Worm (Caenorhabditis elegans): ENCODE measurements around the gene C02E7.8.
A peak's percentile ranks its signal among the peaks of the same experiment; 100 is the strongest.

C02E7.8 gene

ce11 chrV:4914879-4915278 lies 5.7 kb downstream of the C02E7.8 start, which contains the start of gene H23N18.6:
Gene H23N18.6 (minus strand): TSS chrV:4915079.
- peak; percentile 75 for TF ChIP-seq elt-2 (tag; optimal IDR thresholded peaks at IDR 0.05)
- peak; percentile 38 for TF ChIP-seq tlp-1 (tag; optimal IDR thresholded peaks at IDR 0.05)
- TF ChIP-seq aha-1 (tag; optimal IDR thresholded peaks at IDR 0.05) = no peak
- no peak for TF ChIP-seq hpl-2 (GFP tag; optimal IDR thresholded peaks at IDR 0.05)

DNA sequence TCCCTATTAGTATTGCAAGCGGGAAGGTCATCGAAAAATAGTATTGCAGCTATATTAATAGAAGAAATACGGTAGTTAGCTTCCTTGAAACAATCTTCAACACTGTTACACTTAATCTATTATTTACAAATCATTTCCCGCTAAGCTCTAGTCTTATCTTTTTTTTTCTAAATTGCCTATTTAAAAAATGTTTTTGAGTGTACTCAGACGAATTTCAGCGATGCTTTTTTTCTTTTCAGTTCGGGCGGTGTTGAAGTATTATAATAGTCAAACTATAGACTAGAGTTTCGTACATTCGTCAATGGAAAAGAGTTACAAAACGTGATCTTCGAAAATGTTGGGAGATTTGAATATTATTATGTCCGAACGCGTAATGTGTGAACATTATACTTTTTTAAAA lies 6.7 kb downstream of the C02E7.8 start:
- no peak for TF ChIP-seq nhr-12 (tag; optimal IDR thresholded peaks at IDR 0.05)
- no peak for TF ChIP-seq hlh-17 (GFP tag; optimal IDR thresholded peaks at IDR 0.05; ENCODE audit: borderline replicate concordance)
- no peak for TF ChIP-seq dsc-1 (tag; optimal IDR thresholded peaks at IDR 0.05)
- TF ChIP-seq fkh-10 (GFP tag; optimal IDR thresholded peaks at IDR 0.05) = no peak
- no peak for TF ChIP-seq snpc-4 (tag; optimal IDR thresholded peaks at IDR 0.05)
- TF ChIP-seq sox-4 (tag; optimal IDR thresholded peaks at IDR 0.05) = no peak
- TF ChIP-seq alr-1 (tag; optimal IDR thresholded peaks at IDR 0.05; ENCODE audit: borderline replicate concordance) = no peak
- TF ChIP-seq blmp-1 (tag; optimal IDR thresholded peaks at IDR 0.05) = no peak
- no peak for TF ChIP-seq lsy-2 (tag; optimal IDR thresholded peaks at IDR 0.05)
- TF ChIP-seq jun-1 (tag; optimal IDR thresholded peaks at IDR 0.05) = no peak
- TF ChIP-seq irx-1 (tag; optimal IDR thresholded peaks at IDR 0.05) = no peak
- TF ChIP-seq nhr-20 (tag; optimal IDR thresholded peaks at IDR 0.05) = no peak
- TF ChIP-seq ama-1 (optimal IDR thresholded peaks at IDR 0.05) = no peak

DNA sequence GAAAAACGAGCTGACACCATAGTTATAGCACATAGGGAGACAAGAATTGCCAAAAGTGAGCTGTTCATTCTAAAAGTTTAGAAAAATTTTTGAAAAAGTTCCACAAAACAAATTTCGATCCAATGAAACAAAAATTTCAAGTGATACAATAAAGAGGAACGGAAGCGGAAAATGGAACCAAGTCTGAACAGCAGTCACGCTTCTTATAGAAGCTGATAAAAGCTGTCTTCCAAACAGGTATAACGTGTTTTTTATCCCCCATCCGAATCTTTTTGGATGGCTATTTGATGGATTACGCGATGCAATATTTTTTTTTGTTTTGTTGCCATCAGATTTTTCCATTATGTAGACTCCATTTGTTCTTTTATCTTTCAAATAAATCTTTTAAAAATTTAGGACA lies 8.3 kb downstream of the C02E7.8 start, which contains the start of gene H23N18.5:
TSS of gene H23N18.5 (minus strand) at position 69 of the 400 bp plus-strand sequence.
- TF ChIP-seq blmp-1 (tag; optimal IDR thresholded peaks at IDR 0.05) (peak; percentile 10), hpl-2 (GFP tag; optimal IDR thresholded peaks at IDR 0.05) (no peak), ztf-4 (tag; optimal IDR thresholded peaks at IDR 0.05) (peak; percentile 10)

DNA sequence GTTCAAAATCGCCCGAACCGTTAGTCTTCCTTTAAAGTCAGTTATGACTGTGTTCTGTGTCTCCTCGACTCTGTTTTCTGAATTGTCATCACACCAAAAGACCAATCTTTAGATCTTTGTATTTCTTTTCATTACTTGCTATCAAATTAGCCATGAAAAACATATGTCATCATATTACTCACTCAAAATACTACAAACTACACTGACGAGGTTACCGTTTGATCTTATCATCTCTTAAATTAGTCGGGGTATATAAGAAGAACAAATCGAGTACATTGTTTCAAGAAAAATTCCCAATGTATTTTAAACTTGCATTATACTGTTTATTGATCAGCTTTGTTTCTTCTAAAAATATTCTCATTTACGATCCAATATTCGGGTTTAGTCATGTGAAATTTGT lies 12.0 kb downstream of the C02E7.8 start, which contains the start of gene ugt-13:
TSS of gene ugt-13 (plus strand) at position 294 of the 400 bp plus-strand sequence.
- TF ChIP-seq nhr-11 (tag; optimal IDR thresholded peaks at IDR 0.05) (no peak), fkh-10 (GFP tag; optimal IDR thresholded peaks at IDR 0.05) (no peak), ceh-63 (GFP tag; optimal IDR thresholded peaks at IDR 0.05) (no peak), elt-3 (tag; optimal IDR thresholded peaks at IDR 0.05) (peak in 4 of 6 experiments; percentile 30 to 69 (median 49)), nhr-77 (tag; optimal IDR thresholded peaks at IDR 0.05) (no peak), C34B4.2 (tag; optimal IDR thresholded peaks at IDR 0.05) (no peak), nhr-90 (tag; optimal IDR thresholded peaks at IDR 0.05; ENCODE audit: poor library complexity) (peak; percentile 35), vab-15 (tag; optimal IDR thresholded peaks at IDR 0.05) (no peak), lin-15B (tag; optimal IDR thresholded peaks at IDR 0.05) (no peak), C04F5.9 (tag; optimal IDR thresholded peaks at IDR 0.05) (no peak), hpl-2 (GFP tag; optimal IDR thresholded peaks at IDR 0.05) (no peak), nhr-237 (tag; optimal IDR thresholded peaks at IDR 0.05) (no peak), lir-3 (tag; optimal IDR thresholded peaks at IDR 0.05; ENCODE audit: poor library complexity) (no peak), ceh-8 (GFP tag; optimal IDR thresholded peaks at IDR 0.05) (no peak), nhr-28 (tag; optimal IDR thresholded peaks at IDR 0.05) (peak; percentile 23), ces-1 (GFP tag; optimal IDR thresholded peaks at IDR 0.05) (no peak), hlh-17 (GFP tag; optimal IDR thresholded peaks at IDR 0.05; ENCODE audit: borderline replicate concordance) (no peak), lin-39 (tag; optimal IDR thresholded peaks at IDR 0.05) (no peak), mef-2 (tag; optimal IDR thresholded peaks at IDR 0.05) (no peak), nhr-47 (tag; optimal IDR thresholded peaks at IDR 0.05) (no peak), grh-1 (GFP tag; IDR thresholded peaks at IDR 0.05) (no peak), rnt-1 (tag; optimal IDR thresholded peaks at IDR 0.05) (no peak), blmp-1 (tag; optimal IDR thresholded peaks at IDR 0.05) (no peak), nhr-85 (tag) (peak; percentile 90), irx-1 (tag; optimal IDR thresholded peaks at IDR 0.05) (no peak), lin-13 (GFP tag; optimal IDR thresholded peaks at IDR 0.05) (no peak), Y116A8C.19 (tag; optimal IDR thresholded peaks at IDR 0.05; ENCODE audit: borderline replicate concordance) (no peak), zag-1 (tag; optimal IDR thresholded peaks at IDR 0.05) (no peak), jun-1 (tag; optimal IDR thresholded peaks at IDR 0.05) (no peak), unc-86 (tag; optimal IDR thresholded peaks at IDR 0.05) (no peak), nhr-71 (tag; optimal IDR thresholded peaks at IDR 0.05) (peak; percentile 66), unc-30 (tag; optimal IDR thresholded peaks at IDR 0.05) (no peak), fos-1 (tag; optimal IDR thresholded peaks at IDR 0.05) (no peak), fkh-8 (tag; optimal IDR thresholded peaks at IDR 0.05) (no peak), tlp-1 (tag; optimal IDR thresholded peaks at IDR 0.05) (no peak), nhr-20 (tag; optimal IDR thresholded peaks at IDR 0.05) (peak; percentile 86), tbx-2 (tag; optimal IDR thresholded peaks at IDR 0.05) (peak; percentile 67)
